Worm (Caenorhabditis elegans): ENCODE measurements around the gene rbbp-5.

The rbbp-5 gene

ce11 chrII:6097441-6097840, at the start of gene rbbp-5, which contains the start of gene tpp-2:
Gene rbbp-5 (plus strand): TSS chrII:6097830.
Gene tpp-2 (minus strand): TSS chrII:6097597.
- TF ChIP-seq K11D2.4 (GFP tag; IDR thresholded peaks at IDR 0.05): no peak
- TF ChIP-seq ztf-22 (GFP tag; optimal IDR thresholded peaks at IDR 0.05): no peak
- TF ChIP-seq T07F8.4 (tag; optimal IDR thresholded peaks at IDR 0.05): no peak
- no peak for TF ChIP-seq hlh-26 (GFP tag; conservative IDR thresholded peaks at IDR 0.05)
- TF ChIP-seq snpc-4 (GFP tag; optimal IDR thresholded peaks at IDR 0.05): no peak
- peak in 1 of 4 experiments; percentile 49 for TF ChIP-seq snpc-4 (tag; optimal IDR thresholded peaks at IDR 0.05)
- TF ChIP-seq fkh-3 (tag; optimal IDR thresholded peaks at IDR 0.05): no peak
- no peak for TF ChIP-seq repo-1 (tag; optimal IDR thresholded peaks at IDR 0.05)
- TF ChIP-seq madf-6 (GFP tag; IDR thresholded peaks at IDR 0.05): peak; percentile 43; the same call in 1 of the 2 replicates
- TF ChIP-seq Y53G8AR.9 (GFP tag; conservative IDR thresholded peaks at IDR 0.05): no peak
- TF ChIP-seq nhr-120 (GFP tag; IDR thresholded peaks at IDR 0.05): no peak
- TF ChIP-seq nfya-2 (GFP tag; IDR thresholded peaks at IDR 0.05): no peak
- TF ChIP-seq xnd-1 (tag; optimal IDR thresholded peaks at IDR 0.05): no peak
- TF ChIP-seq ztf-3 (GFP tag; optimal IDR thresholded peaks at IDR 0.05): no peak
- no peak for TF ChIP-seq nhr-179 (tag; optimal IDR thresholded peaks at IDR 0.05)
- TF ChIP-seq F52B5.7 (tag; optimal IDR thresholded peaks at IDR 0.05): no peak
- TF ChIP-seq ekl-4 (GFP tag; IDR thresholded peaks at IDR 0.05): no peak
- no peak for TF ChIP-seq F57A8.1 (GFP tag; optimal IDR thresholded peaks at IDR 0.05)
- no peak for TF ChIP-seq ceh-58 (GFP tag; IDR thresholded peaks at IDR 0.05)
- TF ChIP-seq atf-7 (tag; optimal IDR thresholded peaks at IDR 0.05): no peak
- 0 out of 2 replicates have a peak, but pooled peaks have one; percentile 24 for TF ChIP-seq ceh-100 (GFP tag; IDR thresholded peaks at IDR 0.05)
- TF ChIP-seq egl-44 (GFP tag; IDR thresholded peaks at IDR 0.05): no peak
- TF ChIP-seq madf-3 (GFP tag; IDR thresholded peaks at IDR 0.05): no peak
- no peak for TF ChIP-seq dpl-1 (GFP tag; optimal IDR thresholded peaks at IDR 0.05)
- no peak for TF ChIP-seq lsy-27 (tag; optimal IDR thresholded peaks at IDR 0.05; ENCODE audit: borderline replicate concordance, insufficient read depth)
- no peak for TF ChIP-seq mxl-1 (tag; optimal IDR thresholded peaks at IDR 0.05)
- no peak for TF ChIP-seq ztf-26 (tag; optimal IDR thresholded peaks at IDR 0.05)
- TF ChIP-seq cebp-2 (GFP tag; IDR thresholded peaks at IDR 0.05): no peak
- no peak for TF ChIP-seq F22D6.2 (tag; optimal IDR thresholded peaks at IDR 0.05)
- peak; percentile 49 for TF ChIP-seq lsl-1 (GFP tag; optimal IDR thresholded peaks at IDR 0.05)
- TF ChIP-seq chd-7 (tag; optimal IDR thresholded peaks at IDR 0.05): no peak
- peak; percentile 44 for TF ChIP-seq ztf-18 (tag; optimal IDR thresholded peaks at IDR 0.05)
- TF ChIP-seq dox-1 (GFP tag; IDR thresholded peaks at IDR 0.05): peak; percentile 70; the same call in 1 of the 2 replicates
- peak; percentile 81 for TF ChIP-seq ZK185.1 (tag; optimal IDR thresholded peaks at IDR 0.05; ENCODE audit: poor library complexity, severe bottlenecking)
- TF ChIP-seq nfya-1 (tag; optimal IDR thresholded peaks at IDR 0.05; ENCODE audit: borderline replicate concordance, insufficient read depth): no peak
- TF ChIP-seq him-1 (tag; optimal IDR thresholded peaks at IDR 0.05): peak; percentile 27
- no peak for TF ChIP-seq akir-1 (GFP tag; optimal IDR thresholded peaks at IDR 0.05)
- no peak for TF ChIP-seq zim-3 (tag; optimal IDR thresholded peaks at IDR 0.05)
- no peak for TF ChIP-seq F10E7.11 (tag; optimal IDR thresholded peaks at IDR 0.05)
- no peak for TF ChIP-seq lin-35 (GFP tag; optimal IDR thresholded peaks at IDR 0.05)
- TF ChIP-seq hlh-12 (tag; optimal IDR thresholded peaks at IDR 0.05): no peak
- TF ChIP-seq snpc-1.1 (tag; optimal IDR thresholded peaks at IDR 0.05; ENCODE audit: insufficient read depth): no peak
- TF ChIP-seq Y67H2A.10 (GFP tag; conservative IDR thresholded peaks at IDR 0.05): 0 out of 2 replicates have a peak, but pooled peaks have one; percentile 39
- TF ChIP-seq bed-2 (GFP tag; IDR thresholded peaks at IDR 0.05): 0 out of 2 replicates have a peak, but pooled peaks have one; percentile 15
- TF ChIP-seq lir-1 (GFP tag; conservative IDR thresholded peaks at IDR 0.05): no peak
- TF ChIP-seq aptf-3 (GFP tag; IDR thresholded peaks at IDR 0.05): no peak
- no peak for TF ChIP-seq lin-40 (tag; optimal IDR thresholded peaks at IDR 0.05)
- TF ChIP-seq madf-10 (tag; optimal IDR thresholded peaks at IDR 0.05): no peak
- no peak for TF ChIP-seq ama-1 (optimal IDR thresholded peaks at IDR 0.05)
- TF ChIP-seq ama-1 (GFP tag; optimal IDR thresholded peaks at IDR 0.05): no peak
